Worm (Caenorhabditis elegans) whole organism, L4 larva: ENCODE measurements around the gene tceb-3.

Experiments used
- F26F4.8 ChIP-seq: fragments of 200-800 bp; sonication (Bioruptor generic); conservative IDR thresholded peaks from 2 replicates; pipeline ENCODE4 v1.3.6; 2022; ENCODE audit warnings: missing genetic modification characterization, missing compliant biosample characterization
- F37D6.2 ChIP-seq: sonication (generic microtip); optimal IDR thresholded peaks from 2 replicates; lab custom pipeline; 2016; ENCODE audit warnings: mild to moderate bottlenecking, missing genetic modification characterization, missing compliant biosample characterization
- F44E2.7 ChIP-seq: fragments of 200-800 bp; sonication (Bioruptor generic); IDR thresholded peaks from 2 replicates; pipeline ENCODE4 v2.1.2; 2022; ENCODE audit warnings: missing genetic modification characterization, missing compliant biosample characterization
- R02D3.7 ChIP-seq: fragments of 150-350 bp; sonication (generic microtip); optimal IDR thresholded peaks from 3 replicates; lab custom pipeline; 2014; ENCODE audit warnings: missing biosample characterization, missing genetic modification characterization
- Y105C5A.15 ChIP-seq: fragments of 200-800 bp; sonication (Bioruptor generic); IDR thresholded peaks from 2 replicates; pipeline ENCODE4 v1.3.6; 2022; ENCODE audit warnings: missing genetic modification characterization, missing compliant biosample characterization
- Y75B8A.6 ChIP-seq: fragments of 200-800 bp; sonication (Bioruptor generic); IDR thresholded peaks from 2 replicates; pipeline ENCODE4 v1.3.6; 2022; ENCODE audit warnings: missing genetic modification reagents, missing genetic modification characterization, missing compliant biosample characterization
- ZK337.2 ChIP-seq: fragments of 200-800 bp; sonication (Bioruptor generic); IDR thresholded peaks from 2 replicates; pipeline ENCODE4 v1.3.6; 2022; ENCODE audit warnings: missing genetic modification reagents, missing genetic modification characterization, missing compliant biosample characterization
- aha-1 ChIP-seq: fragments of 150-350 bp; peaks from one replicate; lab custom pipeline; 2014; ENCODE audit warnings: missing biosample characterization, missing genetic modification characterization
- aly-2 ChIP-seq: sonication (generic microtip); optimal IDR thresholded peaks from 2 replicates; lab custom pipeline; 2018; ENCODE audit warnings: missing biosample characterization, missing genetic modification characterization
- ama-1 ChIP-seq: fragments of 150-350 bp; optimal IDR thresholded peaks from 2 replicates; lab custom pipeline; 2014; ENCODE audit warnings: inconsistent platforms, mixed read lengths
- arid-1 ChIP-seq: fragments of 200-800 bp; sonication (Bioruptor generic); conservative IDR thresholded peaks from 2 replicates; pipeline ENCODE4 v1.3.6; 2022; ENCODE audit warnings: missing genetic modification reagents, missing genetic modification characterization, missing compliant biosample characterization
- ceh-20 ChIP-seq: fragments of 200-800 bp; sonication (Bioruptor generic); IDR thresholded peaks from 2 replicates; pipeline ENCODE4 v1.3.6; 2022; ENCODE audit warnings: missing genetic modification reagents, missing genetic modification characterization, missing compliant biosample characterization
- ceh-28 ChIP-seq: fragments of 150-350 bp; optimal IDR thresholded peaks from 2 replicates; lab custom pipeline; 2014; ENCODE audit warnings: missing biosample characterization, missing genetic modification reagents, missing genetic modification characterization
- ceh-82 ChIP-seq: sonication (generic microtip); optimal IDR thresholded peaks from 2 replicates; lab custom pipeline; 2017; ENCODE audit warnings: missing biosample characterization, missing genetic modification characterization
- ces-1 ChIP-seq: fragments of 150-350 bp; sonication (generic microtip); optimal IDR thresholded peaks from 4 replicates; lab custom pipeline; 2014; ENCODE audit warnings: missing biosample characterization, missing genetic modification reagents, missing genetic modification characterization
- cey-2 ChIP-seq: sonication (generic microtip); optimal IDR thresholded peaks from 3 replicates; lab custom pipeline; 2017; ENCODE audit warnings: missing genetic modification characterization, mild to moderate bottlenecking, missing compliant biosample characterization, antibody characterized with exemption, borderline replicate concordance; ENCODE audit not compliant: insufficient read depth
- daf-16 ChIP-seq, 3 experiments: sonication (generic microtip); optimal IDR thresholded peaks; 2 replicates each; lab custom pipeline; 2016 to 2017; ENCODE audit warnings: missing genetic modification characterization in 3 of 3, missing genetic modification reagents in 3 of 3, mild to moderate bottlenecking in 2 of 3, missing compliant biosample characterization in 2 of 3, missing biosample characterization in 1 of 3, moderate library complexity in 1 of 3
- daf-19 ChIP-seq: fragments of 200-800 bp; sonication (Bioruptor generic); conservative IDR thresholded peaks from 2 replicates; pipeline ENCODE4 v1.3.6; 2022; ENCODE audit warnings: missing genetic modification characterization, missing compliant biosample characterization
- dmd-6 ChIP-seq: fragments of 200-800 bp; sonication (Bioruptor generic); IDR thresholded peaks from 2 replicates; pipeline ENCODE4 v1.3.6; 2022; ENCODE audit warnings: missing genetic modification reagents, missing genetic modification characterization, missing compliant biosample characterization
- dmd-8 ChIP-seq: fragments of 200-800 bp; sonication (Bioruptor generic); IDR thresholded peaks from 2 replicates; pipeline ENCODE4 v1.3.6; 2022; ENCODE audit warnings: missing genetic modification characterization, missing compliant biosample characterization
- dve-1 ChIP-seq: sonication (generic microtip); optimal IDR thresholded peaks from 2 replicates; lab custom pipeline; 2017; ENCODE audit warnings: antibody characterized with exemption, mild to moderate bottlenecking, missing genetic modification characterization, missing compliant biosample characterization; ENCODE audit not compliant: insufficient read depth
- hif-1 ChIP-seq, 2 experiments: sonication (generic microtip); optimal IDR thresholded peaks; 2 replicates each; lab custom pipeline; 2016 to 2017; ENCODE audit warnings: missing compliant biosample characterization in 2 of 2, missing genetic modification characterization in 2 of 2, missing genetic modification reagents in 2 of 2, missing genotype in 2 of 2, mild to moderate bottlenecking in 1 of 2
- hlh-11 ChIP-seq: fragments of 200-800 bp; sonication (Bioruptor generic); optimal IDR thresholded peaks from 2 replicates; lab custom pipeline; 2018; ENCODE audit warnings: mild to moderate bottlenecking, missing genetic modification characterization, missing compliant biosample characterization
- hmg-1.1 ChIP-seq: fragments of 200-800 bp; sonication (Bioruptor generic); IDR thresholded peaks from 2 replicates; pipeline ENCODE4 v1.3.6; 2022; ENCODE audit warnings: missing genetic modification reagents, missing genetic modification characterization, missing compliant biosample characterization
- jun-1 ChIP-seq: fragments of 150-350 bp; optimal IDR thresholded peaks from 2 replicates; lab custom pipeline; 2014; ENCODE audit warnings: missing biosample characterization, missing genetic modification reagents, missing genetic modification characterization
- lin-13 ChIP-seq: fragments of 150-350 bp; optimal IDR thresholded peaks from 2 replicates; lab custom pipeline; 2014; ENCODE audit warnings: missing biosample characterization, missing genetic modification reagents, missing genetic modification characterization
- lin-29 ChIP-seq: fragments of 200-800 bp; sonication (Bioruptor generic); IDR thresholded peaks from 2 replicates; pipeline ENCODE4 v1.3.6; 2022; ENCODE audit warnings: missing genetic modification reagents, missing genetic modification characterization, missing compliant biosample characterization
- lin-39 ChIP-seq: fragments of 150-350 bp; optimal IDR thresholded peaks from 2 replicates; lab custom pipeline; 2014; ENCODE audit warnings: missing biosample characterization, missing genetic modification reagents, missing genetic modification characterization
- lir-3 ChIP-seq: sonication (generic microtip); optimal IDR thresholded peaks from 2 replicates; lab custom pipeline; 2016; ENCODE audit warnings: mild to moderate bottlenecking, missing genetic modification characterization, missing compliant biosample characterization
- lsy-2 ChIP-seq, 2 experiments: fragments of 150-350 bp in 1 of 2; sonication (generic microtip) in 1 of 2; optimal IDR thresholded peaks; 2 replicates each; lab custom pipeline; 2014 to 2017; ENCODE audit warnings: missing biosample characterization in 2 of 2, missing genetic modification characterization in 2 of 2
- madf-9 ChIP-seq: fragments of 200-800 bp; sonication (Bioruptor generic); conservative IDR thresholded peaks from 2 replicates; pipeline ENCODE4 v1.3.6; 2022; ENCODE audit warnings: missing genetic modification reagents, missing genetic modification characterization, missing compliant biosample characterization
- mdl-1 ChIP-seq, 2 experiments: fragments of 150-350 bp in 1 of 2; sonication (generic microtip) in 1 of 2; optimal IDR thresholded peaks; 2 replicates each; lab custom pipeline; 2014 to 2017; ENCODE audit warnings: missing biosample characterization in 2 of 2, missing genetic modification characterization in 2 of 2
- mdt-29 ChIP-seq: fragments of 200-800 bp; sonication (Bioruptor generic); IDR thresholded peaks from 2 replicates; pipeline ENCODE4 v1.3.6; 2022; ENCODE audit warnings: missing genetic modification reagents, missing genetic modification characterization, missing compliant biosample characterization
- mxl-3 ChIP-seq: fragments of 200-800 bp; sonication (Bioruptor generic); optimal IDR thresholded peaks from 2 replicates; lab custom pipeline; 2018; ENCODE audit warnings: mild to moderate bottlenecking, missing genetic modification characterization, missing compliant biosample characterization
- nhr-11 ChIP-seq: fragments of 150-350 bp; optimal IDR thresholded peaks from 2 replicates; lab custom pipeline; 2014; ENCODE audit warnings: missing biosample characterization, missing genetic modification characterization
- nhr-111 ChIP-seq: fragments of 200-800 bp; sonication (Bioruptor generic); optimal IDR thresholded peaks from 2 replicates; lab custom pipeline; 2018; ENCODE audit warnings: mild to moderate bottlenecking, missing genetic modification characterization, missing compliant biosample characterization
- nhr-28 ChIP-seq: fragments of 150-350 bp; optimal IDR thresholded peaks from 2 replicates; lab custom pipeline; 2014; ENCODE audit warnings: missing biosample characterization, missing genetic modification characterization
- nhr-41 ChIP-seq: fragments of 200-800 bp; sonication (Bioruptor generic); IDR thresholded peaks from 2 replicates; pipeline ENCODE4 v1.3.6; 2022; ENCODE audit warnings: missing genetic modification reagents, missing genetic modification characterization, missing compliant biosample characterization
- nhr-42 ChIP-seq: fragments of 200-800 bp; sonication (Bioruptor generic); IDR thresholded peaks from 2 replicates; pipeline ENCODE4 v1.3.6; 2022; ENCODE audit warnings: missing genetic modification characterization, missing compliant biosample characterization
- nhr-48 ChIP-seq: sonication (generic microtip); optimal IDR thresholded peaks from 2 replicates; lab custom pipeline; 2016; ENCODE audit warnings: mild to moderate bottlenecking, missing genetic modification characterization, missing compliant biosample characterization
- nhr-76 ChIP-seq: fragments of 150-350 bp; optimal IDR thresholded peaks from 2 replicates; lab custom pipeline; 2014; ENCODE audit warnings: missing biosample characterization, missing genetic modification characterization
- nhr-77 ChIP-seq: fragments of 150-350 bp; optimal IDR thresholded peaks from 2 replicates; lab custom pipeline; 2014; ENCODE audit warnings: missing biosample characterization, missing genetic modification characterization
- pqm-1 ChIP-seq: sonication (generic microtip); optimal IDR thresholded peaks from 2 replicates; lab custom pipeline; 2017; ENCODE audit warnings: missing biosample characterization, missing genetic modification characterization
- saeg-2 ChIP-seq: fragments of 200-800 bp; sonication (Bioruptor generic); IDR thresholded peaks from 2 replicates; pipeline ENCODE4 v1.3.6; 2022; ENCODE audit warnings: missing genetic modification reagents, missing genetic modification characterization, missing compliant biosample characterization
- set-16 ChIP-seq: fragments of 200-800 bp; sonication (Bioruptor generic); IDR thresholded peaks from 2 replicates; pipeline ENCODE4 v1.3.6; 2022; ENCODE audit warnings: missing genetic modification reagents, missing genetic modification characterization, missing compliant biosample characterization
- skn-1 ChIP-seq: fragments of 150-350 bp; optimal IDR thresholded peaks from 2 replicates; lab custom pipeline; 2014; ENCODE audit warnings: missing biosample characterization, missing genetic modification characterization
- snpc-4 ChIP-seq: fragments of 150-350 bp; optimal IDR thresholded peaks from 2 replicates; lab custom pipeline; 2014; ENCODE audit warnings: missing biosample characterization, missing genetic modification characterization
- spr-3 ChIP-seq: fragments of 200-800 bp; sonication (Bioruptor generic); optimal IDR thresholded peaks from 2 replicates; lab custom pipeline; 2018; ENCODE audit warnings: mild to moderate bottlenecking, missing genetic modification characterization, missing compliant biosample characterization
- tra-1 ChIP-seq: fragments of 200-800 bp; sonication (Bioruptor generic); IDR thresholded peaks from 2 replicates; pipeline ENCODE4 v1.3.6; 2022; ENCODE audit warnings: missing genetic modification reagents, missing genetic modification characterization, missing compliant biosample characterization
- unc-62 ChIP-seq, 3 experiments: fragments of 150-350 bp in 1 of 3; sonication (generic microtip); optimal IDR thresholded peaks in 2 of 3; peaks in 1 of 3; 1 replicate in 1 of 3; 2 replicates in 2 of 3; lab custom pipeline; 2014 to 2017; ENCODE audit warnings: missing biosample characterization in 3 of 3, missing genetic modification characterization in 3 of 3, missing genetic modification reagents in 3 of 3, missing genotype in 1 of 3
- zag-1 ChIP-seq: fragments of 150-350 bp; optimal IDR thresholded peaks from 2 replicates; lab custom pipeline; 2014; ENCODE audit warnings: missing biosample characterization, missing genetic modification characterization
- zfp-3 ChIP-seq: fragments of 200-800 bp; sonication (Bioruptor generic); conservative IDR thresholded peaks from 2 replicates; pipeline ENCODE4 v1.3.6; 2022; ENCODE audit warnings: missing genetic modification reagents, missing genetic modification characterization, missing compliant biosample characterization

tceb-3 gene

ce11 chrII:10949383-10949782 lies 2.2 kb upstream of the tceb-3 start:
- TF ChIP-seq tra-1 (GFP tag; lab: Robert Waterston, UW) (no peak), cey-2 (tag; lab: Kevin White, UChicago) (no peak), aly-2 (no peak), dmd-6 (peak; percentile 41; the same call in 1 of the 2 replicates), ceh-20 (GFP tag; lab: Robert Waterston, UW) (no peak), nhr-41 (GFP tag; lab: Robert Waterston, UW) (no peak), aha-1 (tag; lab: Kevin White, UChicago) (no peak), daf-16 (GFP tag; optimal IDR thresholded peaks at IDR 0.05; lab: Kevin White, UChicago) (no peak), daf-16 (tag; optimal IDR thresholded peaks at IDR 0.05; lab: Kevin White, UChicago) (peak; percentile 74), lir-3 (tag; lab: Kevin White, UChicago) (no peak), madf-9 (GFP tag; lab: Robert Waterston, UW) (no peak), lsy-2 (tag; optimal IDR thresholded peaks at IDR 0.05; lab: Kevin White, UChicago) (no peak), dve-1 (peak; percentile 32), Y75B8A.6 (GFP tag; lab: Robert Waterston, UW) (no peak), R02D3.7 (tag; lab: Kevin White, UChicago) (no peak), mxl-3 (GFP tag; lab: Kevin White, UChicago) (peak; percentile 32), spr-3 (GFP tag; lab: Kevin White, UChicago) (no peak), saeg-2 (GFP tag; lab: Robert Waterston, UW) (no peak), skn-1 (tag; lab: Kevin White, UChicago) (no peak), ZK337.2 (no peak), F26F4.8 (no peak), nhr-111 (no peak), daf-19 (GFP tag; lab: Robert Waterston, UW) (no peak), snpc-4 (tag; lab: Kevin White, UChicago) (no peak), nhr-42 (GFP tag; lab: Robert Waterston, UW) (no peak), hif-1 (tag; optimal IDR thresholded peaks at IDR 0.05; lab: Kevin White, UChicago) (no peak), ceh-82 (no peak), set-16 (no peak), ama-1 (no peak), hlh-11 (tag; lab: Kevin White, UChicago) (peak; percentile 39), F44E2.7 (GFP tag; lab: Robert Waterston, UW) (no peak), nhr-76 (no peak), zag-1 (tag; lab: Kevin White, UChicago) (no peak), F37D6.2 (tag; lab: Kevin White, UChicago) (no peak), mdl-1 (tag; optimal IDR thresholded peaks at IDR 0.05; lab: Kevin White, UChicago) (no peak), lin-29 (no peak), arid-1 (GFP tag; lab: Robert Waterston, UW) (no peak), nhr-77 (tag; lab: Kevin White, UChicago) (no peak), hmg-1.1 (GFP tag; lab: Robert Waterston, UW) (no peak), nhr-11 (tag; lab: Kevin White, UChicago) (no peak), nhr-28 (tag; lab: Kevin White, UChicago) (peak; percentile 99), pqm-1 (tag; lab: Kevin White, UChicago) (peak; percentile 69), dmd-8 (GFP tag; lab: Robert Waterston, UW) (no peak), ces-1 (GFP tag; lab: Kevin White, UChicago) (no peak), Y105C5A.15 (GFP tag; lab: Robert Waterston, UW) (no peak), jun-1 (tag; lab: Kevin White, UChicago) (no peak), lin-13 (GFP tag; lab: Kevin White, UChicago) (no peak), unc-62 (GFP tag; optimal IDR thresholded peaks at IDR 0.05 in 1 of 2; lab: Kevin White, UChicago) (peak in 1 of 2 experiments; percentile 14), unc-62 (tag; optimal IDR thresholded peaks at IDR 0.05; lab: Kevin White, UChicago) (no peak), lin-39 (no peak), mdt-29 (GFP tag; lab: Robert Waterston, UW) (no peak), nhr-48 (tag; lab: Kevin White, UChicago) (no peak), ceh-28 (tag; lab: Kevin White, UChicago) (no peak), zfp-3 (GFP tag; lab: Robert Waterston, UW) (no peak)
